Fruit fly (Drosophila melanogaster) whole organism, embryonic: Measurements from ENCODE around the gene Ptth.

ENCODE experiments used
- Aef1 ChIP-seq: fragments of 200-800 bp; sonication (Bioruptor generic); IDR thresholded peaks from 3 replicates; pipeline ENCODE4 v1.3.6; 2022; ENCODE audit warnings: missing biosample characterization, missing genetic modification characterization
- Antp ChIP-seq: fragments of 200-800 bp; sonication (Bioruptor generic); optimal IDR thresholded peaks from 3 replicates; lab custom pipeline; 2016; ENCODE audit warnings: missing biosample characterization, missing genetic modification characterization
- Atf6 ChIP-seq: fragments of 200-800 bp; sonication (Bioruptor generic); IDR thresholded peaks from 2 replicates; pipeline ENCODE4 v1.3.6; 2022; ENCODE audit warnings: missing biosample characterization, missing genetic modification characterization
- Bteb2 ChIP-seq: fragments of 200-800 bp; sonication (Bioruptor generic); optimal IDR thresholded peaks from 2 replicates; lab custom pipeline; 2016; ENCODE audit warnings: missing biosample characterization, missing genetic modification characterization
- CG10462 ChIP-seq: fragments of 200-800 bp; sonication (Bioruptor generic); optimal IDR thresholded peaks from 2 replicates; lab custom pipeline; 2016; ENCODE audit warnings: missing biosample characterization, missing genetic modification characterization
- CG10565 ChIP-seq: fragments of 200-800 bp; sonication (Bioruptor generic); optimal IDR thresholded peaks from 3 replicates; lab custom pipeline; 2016; ENCODE audit warnings: missing biosample characterization, mild to moderate bottlenecking, missing genetic modification characterization
- CG11398 ChIP-seq: fragments of 200-800 bp; sonication (Bioruptor generic); optimal IDR thresholded peaks from 2 replicates; lab custom pipeline; 2016; ENCODE audit warnings: missing biosample characterization, missing genetic modification characterization
- CG12155 ChIP-seq: fragments of 200-800 bp; sonication (Bioruptor generic); optimal IDR thresholded peaks from 3 replicates; lab custom pipeline; 2016; ENCODE audit warnings: missing biosample characterization, missing genetic modification characterization
- CG12219 ChIP-seq: fragments of 200-800 bp; sonication (Bioruptor generic); optimal IDR thresholded peaks from 3 replicates; lab custom pipeline; 2018; ENCODE audit warnings: missing biosample characterization, mild to moderate bottlenecking, missing genetic modification characterization
- CG12236 ChIP-seq: fragments of 200-800 bp; sonication (Bioruptor generic); optimal IDR thresholded peaks from 2 replicates; lab custom pipeline; 2016; ENCODE audit warnings: missing biosample characterization, missing genetic modification characterization
- CG14441 ChIP-seq: fragments of 200-800 bp; sonication (Bioruptor generic); IDR thresholded peaks from 2 replicates; pipeline ENCODE4 v1.3.6; 2022; ENCODE audit warnings: missing biosample characterization, missing genetic modification characterization
- CG14710 ChIP-seq: fragments of 200-800 bp; sonication (Bioruptor generic); optimal IDR thresholded peaks from 3 replicates; lab custom pipeline; 2019; ENCODE audit warnings: missing biosample characterization, mild to moderate bottlenecking, missing genetic modification characterization, moderate library complexity
- CG1647 ChIP-seq: fragments of 200-800 bp; sonication (Bioruptor generic); optimal IDR thresholded peaks from 3 replicates; lab custom pipeline; 2016; ENCODE audit warnings: missing biosample characterization, missing genetic modification characterization
- CG17328 ChIP-seq: fragments of 200-800 bp; sonication (Bioruptor generic); IDR thresholded peaks from 2 replicates; pipeline ENCODE4 v1.3.6; 2022; ENCODE audit warnings: missing biosample characterization, missing genetic modification characterization
- CG17385 ChIP-seq: fragments of 200-800 bp; sonication (Bioruptor generic); optimal IDR thresholded peaks from 3 replicates; lab custom pipeline; 2018; ENCODE audit warnings: missing biosample characterization, mild to moderate bottlenecking, missing genetic modification characterization
- CG17829 ChIP-seq: fragments of 200-800 bp; optimal IDR thresholded peaks from 2 replicates; lab custom pipeline; 2019; ENCODE audit warnings: missing biosample characterization, mild to moderate bottlenecking, missing genetic modification characterization, moderate library complexity
- CG18619 ChIP-seq: fragments of 200-800 bp; sonication (Bioruptor generic); optimal IDR thresholded peaks from 3 replicates; lab custom pipeline; 2017; ENCODE audit warnings: missing biosample characterization, mild to moderate bottlenecking, missing genetic modification characterization
- CG2199 ChIP-seq: fragments of 200-800 bp; sonication (Bioruptor generic); IDR thresholded peaks from 3 replicates; pipeline ENCODE4 v1.3.6; 2022; ENCODE audit warnings: missing biosample characterization, missing genetic modification characterization
- CG30403 ChIP-seq: fragments of 200-800 bp; sonication (Bioruptor generic); optimal IDR thresholded peaks from 3 replicates; lab custom pipeline; 2016; ENCODE audit warnings: missing biosample characterization, missing genetic modification characterization
- CG6791 ChIP-seq: fragments of 200-800 bp; sonication (Bioruptor generic); IDR thresholded peaks from 3 replicates; pipeline ENCODE4 v1.3.6; 2022; ENCODE audit warnings: missing biosample characterization, missing genetic modification characterization; ENCODE audit not compliant: partially characterized antibody
- CG7745 ChIP-seq: fragments of 200-800 bp; sonication (Bioruptor generic); optimal IDR thresholded peaks from 2 replicates; lab custom pipeline; 2018; ENCODE audit warnings: missing biosample characterization, mild to moderate bottlenecking, missing genetic modification characterization, moderate library complexity
- CG8478 ChIP-seq: fragments of >200 bp; optimal IDR thresholded peaks from 2 replicates; lab custom pipeline; 2018
- Dref ChIP-seq: fragments of 200-800 bp; sonication (Bioruptor generic); IDR thresholded peaks from 2 replicates; pipeline ENCODE4 v1.3.6; 2022; ENCODE audit warnings: missing biosample characterization, missing genetic modification characterization
- HmgD ChIP-seq: fragments of 200-800 bp; sonication (Bioruptor generic); optimal IDR thresholded peaks from 3 replicates; lab custom pipeline; 2016; ENCODE audit warnings: missing biosample characterization, missing genetic modification characterization
- Mes4 ChIP-seq: fragments of 200-800 bp; sonication (Bioruptor generic); optimal IDR thresholded peaks from 2 replicates; lab custom pipeline; 2016; ENCODE audit warnings: missing biosample characterization, missing genetic modification characterization
- Mrtf ChIP-seq: fragments of 200-800 bp; sonication (Bioruptor generic); IDR thresholded peaks from 3 replicates; pipeline ENCODE4 v1.3.6; 2022; ENCODE audit warnings: missing biosample characterization, missing genetic modification characterization
- Oaz ChIP-seq: fragments of 200-800 bp; sonication (Bioruptor generic); IDR thresholded peaks from 2 replicates; pipeline ENCODE4 v1.3.6; 2022; ENCODE audit warnings: missing biosample characterization, missing genetic modification characterization
- Oli ChIP-seq: fragments of 200-800 bp; sonication (Bioruptor generic); optimal IDR thresholded peaks from 2 replicates; lab custom pipeline; 2018; ENCODE audit warnings: missing biosample characterization, mild to moderate bottlenecking, missing genetic modification characterization, moderate library complexity
- Trl ChIP-seq, 3 experiments: fragments of >200 bp in 2 of 3; fragments of 200-800 bp in 1 of 3; sonication (Bioruptor generic) in 1 of 3; optimal IDR thresholded peaks; 2 replicates in 1 of 3; 3 replicates in 2 of 3; lab custom pipeline; 2016 to 2017; ENCODE audit warnings: missing biosample characterization in 1 of 3, missing genetic modification characterization in 1 of 3
- ab ChIP-seq: fragments of 200-800 bp; sonication (Bioruptor generic); optimal IDR thresholded peaks from 2 replicates; lab custom pipeline; 2016; ENCODE audit warnings: missing biosample characterization, missing genetic modification characterization
- al ChIP-seq: fragments of 200-800 bp; sonication (Bioruptor generic); IDR thresholded peaks from 2 replicates; pipeline ENCODE4 v1.3.6; 2022; ENCODE audit warnings: missing biosample characterization, missing genetic modification characterization
- amos ChIP-seq: fragments of 200-800 bp; sonication (Bioruptor generic); IDR thresholded peaks from 2 replicates; pipeline ENCODE4 v1.3.6; 2022; ENCODE audit warnings: missing biosample characterization, missing genetic modification characterization; ENCODE audit not compliant: partially characterized antibody
- bbx ChIP-seq: fragments of 200-800 bp; sonication (Bioruptor generic); IDR thresholded peaks from 2 replicates; pipeline ENCODE4 v1.3.6; 2022; ENCODE audit warnings: missing biosample characterization, missing genetic modification characterization; ENCODE audit not compliant: partially characterized antibody
- bsh ChIP-seq, 2 experiments: fragments of 200-800 bp; sonication (Bioruptor generic); optimal IDR thresholded peaks; 2 replicates each; lab custom pipeline; 2017 to 2018; ENCODE audit warnings: mild to moderate bottlenecking in 2 of 2, missing biosample characterization in 2 of 2, missing genetic modification characterization in 2 of 2, moderate library complexity in 1 of 2
- caup ChIP-seq: fragments of 200-800 bp; sonication (Bioruptor generic); optimal IDR thresholded peaks from 3 replicates; lab custom pipeline; 2017; ENCODE audit warnings: missing biosample characterization, mild to moderate bottlenecking, missing genetic modification characterization, moderate library complexity; ENCODE audit not compliant: severe bottlenecking
- chif ChIP-seq, 2 experiments: fragments of 200-800 bp; sonication (Bioruptor generic); optimal IDR thresholded peaks; 3 replicates each; lab custom pipeline; 2016; ENCODE audit warnings: missing biosample characterization in 2 of 2, missing genetic modification characterization in 2 of 2
- chm ChIP-seq: fragments of 200-800 bp; sonication (Bioruptor generic); IDR thresholded peaks from 2 replicates; pipeline ENCODE4 v1.3.6; 2022; ENCODE audit warnings: missing biosample characterization, missing genetic modification characterization
- crol ChIP-seq: fragments of 200-800 bp; sonication (Bioruptor generic); IDR thresholded peaks from 2 replicates; pipeline ENCODE4 v1.3.6; 2022; ENCODE audit warnings: missing biosample characterization, missing genetic modification characterization
- dan ChIP-seq: fragments of 200-800 bp; sonication (Bioruptor generic); IDR thresholded peaks from 2 replicates; pipeline ENCODE4 v1.3.6; 2022; ENCODE audit warnings: missing biosample characterization, missing genetic modification characterization
- her ChIP-seq: fragments of 200-800 bp; sonication (Bioruptor generic); optimal IDR thresholded peaks from 2 replicates; lab custom pipeline; 2016; ENCODE audit warnings: missing biosample characterization, missing genetic modification characterization
- ind ChIP-seq: fragments of 200-800 bp; sonication (Bioruptor generic); optimal IDR thresholded peaks from 3 replicates; lab custom pipeline; 2016; ENCODE audit warnings: missing biosample characterization, missing genetic modification characterization
- lbe ChIP-seq: fragments of 200-800 bp; sonication (Bioruptor generic); optimal IDR thresholded peaks from 2 replicates; lab custom pipeline; 2016; ENCODE audit warnings: missing biosample characterization, mild to moderate bottlenecking, missing genetic modification characterization
- maf-S ChIP-seq: fragments of 200-800 bp; sonication (Bioruptor generic); optimal IDR thresholded peaks from 2 replicates; lab custom pipeline; 2016; ENCODE audit warnings: missing biosample characterization, missing genetic modification characterization
- rib ChIP-seq: fragments of 200-800 bp; sonication (Bioruptor generic); IDR thresholded peaks from 2 replicates; pipeline ENCODE4 v1.3.6; 2022; ENCODE audit warnings: missing biosample characterization, missing genetic modification characterization
- ro ChIP-seq: fragments of 200-800 bp; sonication (Bioruptor generic); IDR thresholded peaks from 2 replicates; pipeline ENCODE4 v1.3.6; 2022; ENCODE audit warnings: missing biosample characterization, missing genetic modification characterization
- sim ChIP-seq: fragments of 200-800 bp; sonication (Bioruptor generic); IDR thresholded peaks from 2 replicates; pipeline ENCODE4 v1.3.6; 2022; ENCODE audit warnings: missing biosample characterization, missing genetic modification characterization
- sima ChIP-seq: fragments of 200-800 bp; sonication (Bioruptor generic); optimal IDR thresholded peaks from 2 replicates; lab custom pipeline; 2016; ENCODE audit warnings: missing biosample characterization, missing genetic modification characterization
- tap ChIP-seq: fragments of 200-800 bp; optimal IDR thresholded peaks from 3 replicates; lab custom pipeline; 2019; ENCODE audit warnings: missing biosample characterization, mild to moderate bottlenecking, missing genetic modification characterization, moderate library complexity
- tin ChIP-seq: fragments of 200-800 bp; sonication (Bioruptor generic); optimal IDR thresholded peaks from 3 replicates; lab custom pipeline; 2016; ENCODE audit warnings: missing biosample characterization, missing genetic modification characterization
- unc-4 ChIP-seq: fragments of 200-800 bp; sonication (Bioruptor generic); IDR thresholded peaks from 2 replicates; pipeline ENCODE4 v1.3.6; 2022; ENCODE audit warnings: missing biosample characterization, missing genetic modification characterization; ENCODE audit not compliant: partially characterized antibody
- vnd ChIP-seq: fragments of 200-800 bp; sonication (Bioruptor generic); IDR thresholded peaks from 3 replicates; pipeline ENCODE4 v1.3.6; 2022; ENCODE audit warnings: missing biosample characterization, missing genetic modification characterization; ENCODE audit not compliant: partially characterized antibody
- wdn ChIP-seq: fragments of 200-800 bp; sonication (Bioruptor generic); IDR thresholded peaks from 2 replicates; pipeline ENCODE4 v1.3.6; 2022; ENCODE audit warnings: missing biosample characterization, missing genetic modification characterization

The Ptth gene

dm6 chr2L:606165-606564 lies 29.5 kb upstream of the Ptth start (continued):
- TF ChIP-seq CG17328 (GFP tag; lab: Robert Waterston, UW) = peak; percentile 65
- TF ChIP-seq Dref (GFP tag; lab: Robert Waterston, UW) = no peak
- no peak for TF ChIP-seq CG12219 (GFP tag; lab: Kevin White, UChicago)
- TF ChIP-seq Bteb2 (GFP tag; lab: Kevin White, UChicago) = no peak
- no peak for TF ChIP-seq CG18619 (GFP tag; lab: Kevin White, UChicago)
- TF ChIP-seq Aef1 (GFP tag; lab: Robert Waterston, UW) = no peak
- no peak for TF ChIP-seq Atf6 (GFP tag; lab: Robert Waterston, UW)
- no peak for TF ChIP-seq al (GFP tag; lab: Robert Waterston, UW)
- TF ChIP-seq Oaz (GFP tag; lab: Robert Waterston, UW) = no peak
- peak; percentile 5 for TF ChIP-seq Mes4 (GFP tag; lab: Kevin White, UChicago)
- no peak for TF ChIP-seq CG12155 (GFP tag; lab: Kevin White, UChicago)
- no peak for TF ChIP-seq ab (GFP tag; lab: Kevin White, UChicago)
- TF ChIP-seq CG11398 = no peak
- peak; percentile 60 to 64 for TF ChIP-seq bsh (GFP tag; optimal IDR thresholded peaks at IDR 0.05; lab: Kevin White, UChicago)
- no peak for TF ChIP-seq crol (GFP tag; lab: Robert Waterston, UW)
- no peak for TF ChIP-seq ro
- TF ChIP-seq chm (GFP tag; lab: Robert Waterston, UW) = no peak; the same call in 1 of the 2 replicates
- peak; percentile 25 to 58 for TF ChIP-seq chif (GFP tag; optimal IDR thresholded peaks at IDR 0.05; lab: Kevin White, UChicago)
- TF ChIP-seq tin = peak; percentile 17
- no peak for TF ChIP-seq CG7745 (tag; lab: Kevin White, UChicago)
- TF ChIP-seq Antp (GFP tag; lab: Kevin White, UChicago) = no peak
- TF ChIP-seq CG2199 (GFP tag; lab: Robert Waterston, UW) = no peak
- TF ChIP-seq rib (GFP tag; lab: Robert Waterston, UW) = no peak
- TF ChIP-seq her (GFP tag; lab: Kevin White, UChicago) = no peak
- peak; percentile 62; the same call in 1 of the 2 replicates for TF ChIP-seq dan
- TF ChIP-seq CG17385 (GFP tag; lab: Kevin White, UChicago) = peak; percentile 31
- peak; percentile 63 for TF ChIP-seq CG17829 (tag; lab: Kevin White, UChicago)
- peak; percentile 28; the same call in 1 of the 3 replicates for TF ChIP-seq Mrtf (GFP tag; lab: Robert Waterston, UW)
- no peak for TF ChIP-seq maf-S
- no peak for TF ChIP-seq vnd (GFP tag; lab: Robert Waterston, UW)
- no peak for TF ChIP-seq unc-4 (GFP tag; lab: Robert Waterston, UW)
- peak; percentile 0 for TF ChIP-seq Oli (tag; lab: Kevin White, UChicago)
- TF ChIP-seq bbx = no peak
- no peak for TF ChIP-seq Trl (optimal IDR thresholded peaks at IDR 0.05; lab: Kevin White, UChicago)
- peak; percentile 13 for TF ChIP-seq Trl (GFP tag; optimal IDR thresholded peaks at IDR 0.05; lab: Kevin White, UChicago)
- TF ChIP-seq CG10462 (GFP tag; lab: Kevin White, UChicago) = no peak
- TF ChIP-seq CG12236 (GFP tag; lab: Kevin White, UChicago) = peak; percentile 11
- TF ChIP-seq CG14710 (tag; lab: Kevin White, UChicago) = peak; percentile 42
- no peak for TF ChIP-seq CG6791 (GFP tag; lab: Robert Waterston, UW)
- TF ChIP-seq CG14441 = no peak
- no peak for TF ChIP-seq wdn (GFP tag; lab: Robert Waterston, UW)
- TF ChIP-seq caup (GFP tag; lab: Kevin White, UChicago) = no peak
- no peak for TF ChIP-seq HmgD (GFP tag; lab: Kevin White, UChicago)
- no peak for TF ChIP-seq amos
- TF ChIP-seq CG1647 (GFP tag; lab: Kevin White, UChicago) = no peak
- TF ChIP-seq CG10565 (GFP tag; lab: Kevin White, UChicago) = no peak
- peak; percentile 38 for TF ChIP-seq lbe (GFP tag; lab: Kevin White, UChicago)
- TF ChIP-seq CG30403 = peak; percentile 33
- TF ChIP-seq tap (tag; lab: Kevin White, UChicago) = no peak
- no peak for TF ChIP-seq ind (GFP tag; lab: Kevin White, UChicago)
- TF ChIP-seq CG8478 = no peak
- TF ChIP-seq sima (GFP tag; lab: Kevin White, UChicago) = no peak
- no peak for TF ChIP-seq sim (GFP tag; lab: Robert Waterston, UW)
